Worm (Caenorhabditis elegans): ENCODE data around the gene enri-2.

Gene enri-2

ce11 chrX:14507992-14508391 is 37.7 kb upstream of the enri-2 start:
- TF ChIP-seq nhr-25 (tag; optimal IDR thresholded peaks at IDR 0.05) = peak; percentile 98
- TF ChIP-seq ZK546.5 (tag; optimal IDR thresholded peaks at IDR 0.05) = no peak
- TF ChIP-seq nhr-23 (tag; optimal IDR thresholded peaks at IDR 0.05) = peak; percentile 42
- peak; percentile 38 for TF ChIP-seq unc-62 (GFP tag; optimal IDR thresholded peaks at IDR 0.05)
- no peak for TF ChIP-seq nfya-1 (tag; optimal IDR thresholded peaks at IDR 0.05; ENCODE audit: insufficient read depth)
- no peak for TF ChIP-seq ztf-11 (tag; optimal IDR thresholded peaks at IDR 0.05)
- TF ChIP-seq lin-15B (tag; optimal IDR thresholded peaks at IDR 0.05) = no peak
- no peak for TF ChIP-seq nhr-12 (tag; optimal IDR thresholded peaks at IDR 0.05)
- TF ChIP-seq ama-1 (optimal IDR thresholded peaks at IDR 0.05) = no peak
- no peak for TF ChIP-seq hmg-11 (tag; optimal IDR thresholded peaks at IDR 0.05)
- no peak for TF ChIP-seq mdl-1 (tag; optimal IDR thresholded peaks at IDR 0.05)
- TF ChIP-seq daf-12 (tag; optimal IDR thresholded peaks at IDR 0.05) = no peak
- peak; percentile 79 for TF ChIP-seq elt-1 (tag; optimal IDR thresholded peaks at IDR 0.05)
- no peak for TF ChIP-seq lin-39 (tag; optimal IDR thresholded peaks at IDR 0.05)
- peak; percentile 8 for TF ChIP-seq egl-27 (tag; optimal IDR thresholded peaks at IDR 0.05)
- TF ChIP-seq nhr-43 (tag; optimal IDR thresholded peaks at IDR 0.05; ENCODE audit: poor library complexity, severe bottlenecking) = peak; percentile 77
- no peak for TF ChIP-seq nhr-77 (tag; optimal IDR thresholded peaks at IDR 0.05)
- peak in 1 of 3 experiments; percentile 35 for TF ChIP-seq elt-3 (tag; optimal IDR thresholded peaks at IDR 0.05)

- peak; percentile 58 for TF ChIP-seq lin-39 (tag; optimal IDR thresholded peaks at IDR 0.05)
- no peak for TF ChIP-seq mml-1 (tag; optimal IDR thresholded peaks at IDR 0.05)
- no peak for TF ChIP-seq fos-1 (tag; optimal IDR thresholded peaks at IDR 0.05)
- no peak for TF ChIP-seq R02D3.7 (tag; optimal IDR thresholded peaks at IDR 0.05)
- TF ChIP-seq nhr-25 (tag; optimal IDR thresholded peaks at IDR 0.05) = peak; percentile 82
- TF ChIP-seq fkh-10 (GFP tag; optimal IDR thresholded peaks at IDR 0.05) = no peak
- TF ChIP-seq ceh-28 (tag; optimal IDR thresholded peaks at IDR 0.05) = peak; percentile 62
- TF ChIP-seq unc-39 (tag; optimal IDR thresholded peaks at IDR 0.05) = no peak
- TF ChIP-seq nhr-11 (tag; optimal IDR thresholded peaks at IDR 0.05) = peak; percentile 59
- peak; percentile 13 for TF ChIP-seq elt-2 (tag; optimal IDR thresholded peaks at IDR 0.05)
- no peak for TF ChIP-seq ZK546.5 (tag; optimal IDR thresholded peaks at IDR 0.05)
- no peak for TF ChIP-seq nhr-77 (tag; optimal IDR thresholded peaks at IDR 0.05)
- peak; percentile 45 to 69 (median 60) for TF ChIP-seq elt-3 (tag; optimal IDR thresholded peaks at IDR 0.05)
- TF ChIP-seq egl-27 (tag; optimal IDR thresholded peaks at IDR 0.05) = peak; percentile 15
- TF ChIP-seq lin-15B (tag; optimal IDR thresholded peaks at IDR 0.05) = peak; percentile 12
- TF ChIP-seq snpc-4 (tag; optimal IDR thresholded peaks at IDR 0.05) = no peak
- TF ChIP-seq ceh-82 (tag; optimal IDR thresholded peaks at IDR 0.05) = no peak
- no peak for TF ChIP-seq daf-12 (tag; optimal IDR thresholded peaks at IDR 0.05)
- TF ChIP-seq unc-62 (GFP tag; optimal IDR thresholded peaks at IDR 0.05) = peak; percentile 91
- TF ChIP-seq nfya-1 (tag; optimal IDR thresholded peaks at IDR 0.05; ENCODE audit: insufficient read depth) = peak; percentile 45
- TF ChIP-seq nhr-23 (tag; optimal IDR thresholded peaks at IDR 0.05) = peak; percentile 90
- no peak for TF ChIP-seq fkh-2 (tag; optimal IDR thresholded peaks at IDR 0.05)
- TF ChIP-seq elt-1 (tag; optimal IDR thresholded peaks at IDR 0.05) = peak; percentile 89
- TF ChIP-seq tbx-2 (tag; optimal IDR thresholded peaks at IDR 0.05) = no peak
- TF ChIP-seq nhr-43 (tag; optimal IDR thresholded peaks at IDR 0.05; ENCODE audit: poor library complexity, severe bottlenecking) = peak; percentile 61
- TF ChIP-seq aly-2 (tag; optimal IDR thresholded peaks at IDR 0.05) = no peak
- peak; percentile 34 for TF ChIP-seq egl-5 (tag; optimal IDR thresholded peaks at IDR 0.05)
Observed at ce11 chrX:14508823-14509259, 36.8 kb upstream of the enri-2 start.

ce11 chrX:14510358-14510757 is 35.3 kb upstream of the enri-2 start:
- no peak for TF ChIP-seq ceh-9 (tag; optimal IDR thresholded peaks at IDR 0.05)
- TF ChIP-seq egl-27 (tag; optimal IDR thresholded peaks at IDR 0.05) = no peak
- TF ChIP-seq egl-5 (tag; optimal IDR thresholded peaks at IDR 0.05) = no peak
- TF ChIP-seq lin-15B (tag; optimal IDR thresholded peaks at IDR 0.05) = no peak
- TF ChIP-seq snpc-4 (tag; optimal IDR thresholded peaks at IDR 0.05) = no peak
- TF ChIP-seq skn-1 (tag; optimal IDR thresholded peaks at IDR 0.05) = no peak
- no peak for TF ChIP-seq ceh-16 (tag; optimal IDR thresholded peaks at IDR 0.05)
- TF ChIP-seq unc-39 (tag; optimal IDR thresholded peaks at IDR 0.05) = no peak
- no peak for TF ChIP-seq ztf-4 (tag; optimal IDR thresholded peaks at IDR 0.05)
- no peak for TF ChIP-seq ZK546.5 (tag; optimal IDR thresholded peaks at IDR 0.05)

ce11 chrX:14512817-14513216 is 32.8 kb upstream of the enri-2 start, which contains the start of gene fbxa-141:
TSS of gene fbxa-141 (minus strand) at chrX:14512917.
- TF ChIP-seq pqm-1 (tag; optimal IDR thresholded peaks at IDR 0.05) = no peak
- no peak for TF ChIP-seq nhr-28 (tag; optimal IDR thresholded peaks at IDR 0.05)
- no peak for TF ChIP-seq nhr-76 (tag; optimal IDR thresholded peaks at IDR 0.05)
- TF ChIP-seq nhr-67 (tag; optimal IDR thresholded peaks at IDR 0.05) = no peak

Data from whole organism, L3 larva.